Fruit fly (Drosophila melanogaster): ENCODE measurements around the gene CG13937.

CG13937 gene

DNA sequence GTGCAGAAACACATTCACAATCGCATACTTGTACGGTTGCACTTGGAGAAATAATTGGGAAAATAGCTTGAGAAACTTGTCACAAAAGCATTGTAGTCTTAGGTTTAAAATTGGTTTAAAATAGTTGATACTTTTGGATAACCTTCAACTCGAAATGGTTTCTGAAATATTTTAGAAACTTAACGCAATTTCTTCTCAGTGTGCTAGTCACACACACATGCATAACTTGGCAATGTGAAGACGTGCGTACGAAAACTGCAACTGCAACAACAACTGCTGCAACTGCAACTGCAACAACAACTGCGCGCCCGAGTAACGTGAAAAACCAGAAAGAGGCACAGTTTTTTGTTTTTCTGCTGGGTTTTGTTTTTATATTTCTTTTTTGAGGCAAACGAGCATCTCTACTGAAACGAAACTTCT, 3.3 kb upstream of the CG13937 start (continued):
- peak; percentile 55 for TF ChIP-seq CG18599 (GFP tag; optimal IDR thresholded peaks at IDR 0.05)
- peak; percentile 58 for TF ChIP-seq CG13624 (GFP tag; optimal IDR thresholded peaks at IDR 0.05)
- TF ChIP-seq sna (GFP tag; IDR thresholded peaks at IDR 0.05; ENCODE audit: partially characterized antibody) = no peak
- TF ChIP-seq Oli (tag; optimal IDR thresholded peaks at IDR 0.05) = peak; percentile 88
- no peak for TF ChIP-seq exex (tag; optimal IDR thresholded peaks at IDR 0.05)
- peak; percentile 64 for TF ChIP-seq Lhr (GFP tag; optimal IDR thresholded peaks at IDR 0.05)
- peak; percentile 77 for TF ChIP-seq CG18476 (GFP tag; optimal IDR thresholded peaks at IDR 0.05)
- peak; percentile 83 for TF ChIP-seq CG18262 (tag; optimal IDR thresholded peaks at IDR 0.05)
- TF ChIP-seq CG3163 (GFP tag; optimal IDR thresholded peaks at IDR 0.05) = peak; percentile 34
- TF ChIP-seq CG10274 (GFP tag; optimal IDR thresholded peaks at IDR 0.05) = peak; percentile 50
- no peak for TF ChIP-seq prd (optimal IDR thresholded peaks at IDR 0.05)
- peak; percentile 97 for TF ChIP-seq prd (GFP tag; IDR thresholded peaks at IDR 0.05)
- TF ChIP-seq CG34422 (GFP tag; IDR thresholded peaks at IDR 0.05) = peak; percentile 83
- peak; percentile 78 for TF ChIP-seq dysf (GFP tag; IDR thresholded peaks at IDR 0.05)
- TF ChIP-seq nom (GFP tag; optimal IDR thresholded peaks at IDR 0.05) = peak; percentile 94
- TF ChIP-seq tio (GFP tag; optimal IDR thresholded peaks at IDR 0.05) = peak; percentile 77
- TF ChIP-seq Usf (GFP tag; optimal IDR thresholded peaks at IDR 0.05) = peak; percentile 61
- no peak for TF ChIP-seq Hmx (GFP tag; optimal IDR thresholded peaks at IDR 0.05)
- peak; percentile 69 for TF ChIP-seq salm (tag; optimal IDR thresholded peaks at IDR 0.05)
- TF ChIP-seq Sry-δ (GFP tag; optimal IDR thresholded peaks at IDR 0.05) = peak; percentile 37
- TF ChIP-seq CG4328 (GFP tag; optimal IDR thresholded peaks at IDR 0.05) = peak; percentile 42
- TF ChIP-seq CG3847 (GFP tag; IDR thresholded peaks at IDR 0.05) = peak; percentile 61
- no peak for TF ChIP-seq hb (GFP tag; IDR thresholded peaks at IDR 0.05; ENCODE audit: partially characterized antibody)
- TF ChIP-seq Dfd (GFP tag; optimal IDR thresholded peaks at IDR 0.05) = no peak
- TF ChIP-seq fd64A (GFP tag; optimal IDR thresholded peaks at IDR 0.05) = peak; percentile 73
- TF ChIP-seq NC2β (GFP tag; optimal IDR thresholded peaks at IDR 0.05) = peak; percentile 83
- no peak for TF ChIP-seq CG6854 (GFP tag; optimal IDR thresholded peaks at IDR 0.05)
- TF ChIP-seq ssp (GFP tag; IDR thresholded peaks at IDR 0.05) = peak; percentile 63
- TF ChIP-seq CG2875 (GFP tag; optimal IDR thresholded peaks at IDR 0.05) = peak; percentile 81
- peak; percentile 65 for TF ChIP-seq pb (GFP tag; optimal IDR thresholded peaks at IDR 0.05)
- peak; percentile 83 for TF ChIP-seq CG17361 (GFP tag; IDR thresholded peaks at IDR 0.05)
- peak; percentile 97 for TF ChIP-seq zen (tag; optimal IDR thresholded peaks at IDR 0.05)
- peak; percentile 6 for TF ChIP-seq MESR4 (GFP tag; optimal IDR thresholded peaks at IDR 0.05)
- no peak for TF ChIP-seq hth (optimal IDR thresholded peaks at IDR 0.05)
- TF ChIP-seq CTCF (GFP tag; optimal IDR thresholded peaks at IDR 0.05) = peak; percentile 39
- TF ChIP-seq Hr39 (optimal IDR thresholded peaks at IDR 0.05) = no peak
- peak; percentile 84 for TF ChIP-seq croc (GFP tag; conservative IDR thresholded peaks at IDR 0.05)
- TF ChIP-seq CG12236 (GFP tag; optimal IDR thresholded peaks at IDR 0.05) = peak; percentile 75
- TF ChIP-seq pnt (GFP tag; optimal IDR thresholded peaks at IDR 0.05) = peak; percentile 89
- TF ChIP-seq Sry-β (GFP tag; optimal IDR thresholded peaks at IDR 0.05) = peak; percentile 1
- TF ChIP-seq CG17612 (GFP tag; IDR thresholded peaks at IDR 0.05) = no peak; the same call in 1 of the 2 replicates
- no peak for TF ChIP-seq YL-1 (GFP tag; optimal IDR thresholded peaks at IDR 0.05)
- TF ChIP-seq cg (GFP tag; optimal IDR thresholded peaks at IDR 0.05) = peak; percentile 52
- TF ChIP-seq CG32532 (GFP tag; IDR thresholded peaks at IDR 0.05) = no peak; the same call in 1 of the 2 replicates
- peak; percentile 70 for TF ChIP-seq CG11695 (GFP tag; IDR thresholded peaks at IDR 0.05)
- TF ChIP-seq CG1024 (GFP tag; IDR thresholded peaks at IDR 0.05) = peak; percentile 86
- TF ChIP-seq NfI (GFP tag; optimal IDR thresholded peaks at IDR 0.05) = peak; percentile 70
- TF ChIP-seq CG34376 (GFP tag; optimal IDR thresholded peaks at IDR 0.05) = no peak
- peak; percentile 70; the same call in 1 of the 2 replicates for TF ChIP-seq peb (GFP tag; IDR thresholded peaks at IDR 0.05)
- peak; percentile 54; the same call in 1 of the 2 replicates for TF ChIP-seq E2f2 (GFP tag; IDR thresholded peaks at IDR 0.05)
- no peak for TF ChIP-seq z (GFP tag; IDR thresholded peaks at IDR 0.05)
- TF ChIP-seq CG9797 (GFP tag; optimal IDR thresholded peaks at IDR 0.05) = no peak

Measured in whole organism, embryonic.